Worm (Caenorhabditis elegans): ENCODE results near the gene nhr-41.

nhr-41 gene

ce11 chrIV:1391446-1391845 lies 5.4 kb downstream of the nhr-41 start:
- TF ChIP-seq grh-1 (GFP tag; IDR thresholded peaks at IDR 0.05) (0 out of 2 replicates have a peak, but pooled peaks have one; percentile 21), lir-3 (tag; optimal IDR thresholded peaks at IDR 0.05; ENCODE audit: poor library complexity) (no peak)

- TF ChIP-seq ceh-90 (tag; optimal IDR thresholded peaks at IDR 0.05) (no peak), ceh-63 (GFP tag; optimal IDR thresholded peaks at IDR 0.05) (no peak), nhr-85 (tag) (no peak), fkh-4 (tag; optimal IDR thresholded peaks at IDR 0.05; ENCODE audit: borderline replicate concordance) (no peak), unc-98 (GFP tag; IDR thresholded peaks at IDR 0.05) (no peak), lin-13 (GFP tag; optimal IDR thresholded peaks at IDR 0.05) (no peak), xbp-1 (tag; optimal IDR thresholded peaks at IDR 0.05) (no peak), unc-30 (tag; optimal IDR thresholded peaks at IDR 0.05) (no peak), nhr-71 (tag; optimal IDR thresholded peaks at IDR 0.05) (no peak), ceh-82 (tag; optimal IDR thresholded peaks at IDR 0.05) (no peak), hpl-2 (GFP tag; optimal IDR thresholded peaks at IDR 0.05) (no peak), mdl-1 (tag; optimal IDR thresholded peaks at IDR 0.05) (no peak), pqm-1 (tag; optimal IDR thresholded peaks at IDR 0.05) (no peak), vab-15 (tag; optimal IDR thresholded peaks at IDR 0.05) (no peak)
Observed at ce11 chrIV:1394077-1394476, 8.1 kb downstream of the nhr-41 start.

- TF ChIP-seq Y116A8C.19 (tag; optimal IDR thresholded peaks at IDR 0.05; ENCODE audit: borderline replicate concordance): no peak
- no peak for TF ChIP-seq efl-1 (optimal IDR thresholded peaks at IDR 0.05)
- TF ChIP-seq efl-1 (GFP tag; optimal IDR thresholded peaks at IDR 0.05 in 1 of 2): peak in 1 of 2 experiments; percentile 56
- TF ChIP-seq blmp-1 (tag; optimal IDR thresholded peaks at IDR 0.05): no peak
- no peak for TF ChIP-seq lsy-2 (tag; optimal IDR thresholded peaks at IDR 0.05)
- TF ChIP-seq nhr-47 (tag; optimal IDR thresholded peaks at IDR 0.05): no peak
- TF ChIP-seq nhr-20 (tag; optimal IDR thresholded peaks at IDR 0.05): no peak
- TF ChIP-seq C16A3.4 (tag; optimal IDR thresholded peaks at IDR 0.05): no peak
Observed at ce11 chrIV:1397895-1398294, 11.9 kb downstream of the nhr-41 start.

- TF ChIP-seq nhr-77 (tag; optimal IDR thresholded peaks at IDR 0.05) (no peak), pqm-1 (tag; optimal IDR thresholded peaks at IDR 0.05) (no peak), lin-15B (tag; optimal IDR thresholded peaks at IDR 0.05) (no peak), hpl-2 (GFP tag; optimal IDR thresholded peaks at IDR 0.05) (no peak), nhr-237 (tag; optimal IDR thresholded peaks at IDR 0.05) (no peak), unc-130 (tag; optimal IDR thresholded peaks at IDR 0.05) (no peak), nhr-71 (tag; optimal IDR thresholded peaks at IDR 0.05) (no peak), nhr-19 (GFP tag; conservative IDR thresholded peaks at IDR 0.05) (no peak), zip-4 (GFP tag; optimal IDR thresholded peaks at IDR 0.05) (no peak), F16B12.6 (tag; optimal IDR thresholded peaks at IDR 0.05) (no peak), vab-15 (tag; optimal IDR thresholded peaks at IDR 0.05) (no peak), sup-37 (GFP tag; optimal IDR thresholded peaks at IDR 0.05) (no peak), ets-5 (GFP tag; IDR thresholded peaks at IDR 0.05) (no peak)
Observed at ce11 chrIV:1400016-1400415, 14.0 kb downstream of the nhr-41 start.

- TF ChIP-seq elt-2 (tag; optimal IDR thresholded peaks at IDR 0.05): peak; percentile 39
- TF ChIP-seq hlh-17 (GFP tag; optimal IDR thresholded peaks at IDR 0.05; ENCODE audit: borderline replicate concordance): no peak
- peak in 1 of 2 experiments; percentile 59 for TF ChIP-seq lin-35 (GFP tag; optimal IDR thresholded peaks at IDR 0.05)
- no peak for TF ChIP-seq xbp-1 (tag; optimal IDR thresholded peaks at IDR 0.05)
- TF ChIP-seq egl-13 (tag; optimal IDR thresholded peaks at IDR 0.05): no peak
- TF ChIP-seq fkh-10 (GFP tag; optimal IDR thresholded peaks at IDR 0.05): no peak
- no peak for TF ChIP-seq ama-1 (optimal IDR thresholded peaks at IDR 0.05)
- TF ChIP-seq nhr-85 (tag): no peak
- no peak for TF ChIP-seq nhr-19 (GFP tag; conservative IDR thresholded peaks at IDR 0.05)
- peak; percentile 6 for TF ChIP-seq nhr-20 (tag; optimal IDR thresholded peaks at IDR 0.05)
- peak in 1 of 6 experiments; percentile 20 for TF ChIP-seq elt-3 (tag; optimal IDR thresholded peaks at IDR 0.05)
- TF ChIP-seq lsy-2 (tag; optimal IDR thresholded peaks at IDR 0.05): peak in 1 of 2 experiments; percentile 3
- TF ChIP-seq nhr-11 (tag; optimal IDR thresholded peaks at IDR 0.05): no peak
- TF ChIP-seq efl-1 (optimal IDR thresholded peaks at IDR 0.05): no peak
- peak in 1 of 2 experiments; percentile 72 for TF ChIP-seq efl-1 (GFP tag; optimal IDR thresholded peaks at IDR 0.05 in 1 of 2)
- no peak for TF ChIP-seq mef-2 (tag; optimal IDR thresholded peaks at IDR 0.05)
Observed at ce11 chrIV:1403960-1404359, 17.9 kb downstream of the nhr-41 start.

Data from whole organism, L1 larva.